Fruit fly (Drosophila melanogaster) whole organism, embryonic: Measurements from ENCODE around the gene CG4452.
A peak's percentile ranks its signal among the peaks of the same experiment; 100 is the strongest.

Experiments
- Aef1 ChIP-seq: fragments of 200-800 bp; sonication (Bioruptor generic); IDR thresholded peaks from 3 replicates; pipeline ENCODE4 v1.3.6; 2022; ENCODE audit warnings: missing biosample characterization, missing genetic modification characterization
- Atf6 ChIP-seq: fragments of 200-800 bp; sonication (Bioruptor generic); IDR thresholded peaks from 2 replicates; pipeline ENCODE4 v1.3.6; 2022; ENCODE audit warnings: missing biosample characterization, missing genetic modification characterization
- B-H1 ChIP-seq: fragments of 200-800 bp; sonication (Bioruptor generic); IDR thresholded peaks from 3 replicates; pipeline ENCODE4 v1.3.6; 2022; ENCODE audit warnings: missing biosample characterization, missing genetic modification characterization
- Bgb ChIP-seq: fragments of 200-800 bp; sonication (Bioruptor generic); IDR thresholded peaks from 2 replicates; pipeline ENCODE4 v1.3.6; 2022; ENCODE audit warnings: missing biosample characterization, missing genetic modification characterization; ENCODE audit not compliant: partially characterized antibody
- C15 ChIP-seq: fragments of 200-800 bp; sonication (Bioruptor generic); IDR thresholded peaks from 3 replicates; pipeline ENCODE4 v1.3.6; 2022; ENCODE audit warnings: missing biosample characterization, missing genetic modification characterization
- CG10209 ChIP-seq: fragments of 200-800 bp; sonication (Bioruptor generic); optimal IDR thresholded peaks from 3 replicates; lab custom pipeline; 2017; ENCODE audit warnings: missing biosample characterization, mild to moderate bottlenecking, missing genetic modification characterization, missing genetic modification reagents
- CG10565 ChIP-seq: fragments of 200-800 bp; sonication (Bioruptor generic); optimal IDR thresholded peaks from 3 replicates; lab custom pipeline; 2016; ENCODE audit warnings: missing biosample characterization, mild to moderate bottlenecking, missing genetic modification characterization
- CG11247 ChIP-seq: fragments of 200-800 bp; sonication (Bioruptor generic); IDR thresholded peaks from 2 replicates; pipeline ENCODE4 v1.3.6; 2022; ENCODE audit warnings: missing biosample characterization, missing genetic modification characterization
- CG15073 ChIP-seq: fragments of 200-800 bp; sonication (Bioruptor generic); optimal IDR thresholded peaks from 2 replicates; lab custom pipeline; 2016; ENCODE audit warnings: missing biosample characterization, missing genetic modification characterization
- CG17829 ChIP-seq: fragments of 200-800 bp; optimal IDR thresholded peaks from 2 replicates; lab custom pipeline; 2019; ENCODE audit warnings: missing biosample characterization, mild to moderate bottlenecking, missing genetic modification characterization, moderate library complexity
- CG18764 ChIP-seq: fragments of 200-800 bp; sonication (Bioruptor generic); optimal IDR thresholded peaks from 3 replicates; lab custom pipeline; 2016; ENCODE audit warnings: missing biosample characterization, missing genetic modification characterization
- CG30020 ChIP-seq: fragments of 200-800 bp; optimal IDR thresholded peaks from 2 replicates; lab custom pipeline; 2019; ENCODE audit warnings: missing biosample characterization, mild to moderate bottlenecking, missing genetic modification characterization, moderate library complexity
- CG3163 ChIP-seq: fragments of 200-800 bp; sonication (Bioruptor generic); optimal IDR thresholded peaks from 3 replicates; lab custom pipeline; 2016; ENCODE audit warnings: missing biosample characterization, missing genetic modification characterization
- CG3281 ChIP-seq: fragments of 200-800 bp; sonication (Bioruptor generic); optimal IDR thresholded peaks from 3 replicates; lab custom pipeline; 2017; ENCODE audit warnings: missing biosample characterization, mild to moderate bottlenecking, missing genetic modification characterization
- CG8944 ChIP-seq: fragments of 200-800 bp; sonication (Bioruptor generic); optimal IDR thresholded peaks from 3 replicates; lab custom pipeline; 2016; ENCODE audit warnings: missing biosample characterization, missing genetic modification characterization
- CG9437 ChIP-seq: fragments of 200-800 bp; sonication (Bioruptor generic); optimal IDR thresholded peaks from 2 replicates; lab custom pipeline; 2018; ENCODE audit warnings: missing biosample characterization, mild to moderate bottlenecking, missing genetic modification characterization
- CoRest ChIP-seq: fragments of 200-800 bp; sonication (Bioruptor generic); optimal IDR thresholded peaks from 3 replicates; lab custom pipeline; 2018; ENCODE audit warnings: missing biosample characterization, mild to moderate bottlenecking, missing genetic modification characterization, moderate library complexity
- Deaf1 ChIP-seq: fragments of 200-800 bp; optimal IDR thresholded peaks from 3 replicates; lab custom pipeline; 2019; ENCODE audit warnings: missing biosample characterization, mild to moderate bottlenecking, missing genetic modification characterization, moderate library complexity
- Dek ChIP-seq: fragments of 200-800 bp; sonication (Bioruptor generic); optimal IDR thresholded peaks from 3 replicates; lab custom pipeline; 2019; ENCODE audit warnings: missing biosample characterization, mild to moderate bottlenecking, missing genetic modification characterization, moderate library complexity
- Ets65A ChIP-seq: fragments of 200-800 bp; sonication (Bioruptor generic); peaks from one replicate; lab custom pipeline; 2016; ENCODE audit warnings: missing biosample characterization, missing genetic modification characterization
- Gug ChIP-seq: fragments of 200-800 bp; sonication (Bioruptor generic); IDR thresholded peaks from 4 replicates; pipeline ENCODE4 v1.3.6; 2022; ENCODE audit warnings: missing biosample characterization, missing genetic modification characterization
- HLH3B ChIP-seq: fragments of 200-800 bp; sonication (Bioruptor generic); IDR thresholded peaks from 2 replicates; pipeline ENCODE4 v1.3.6; 2022; ENCODE audit warnings: missing biosample characterization, missing genetic modification characterization
- HLH54F ChIP-seq: fragments of 200-800 bp; sonication (Bioruptor generic); optimal IDR thresholded peaks from 3 replicates; lab custom pipeline; 2016; ENCODE audit warnings: missing biosample characterization, missing genetic modification characterization
- HLHmδ ChIP-seq: fragments of 200-800 bp; sonication (Bioruptor generic); optimal IDR thresholded peaks from 2 replicates; lab custom pipeline; 2018; ENCODE audit warnings: missing biosample characterization, mild to moderate bottlenecking, missing genetic modification characterization, moderate library complexity
- Hand ChIP-seq: fragments of 200-800 bp; sonication (Bioruptor generic); optimal IDR thresholded peaks from 2 replicates; lab custom pipeline; 2017; ENCODE audit warnings: mild to moderate bottlenecking, missing biosample characterization, missing genetic modification reagents, missing genetic modification characterization
- Hr3 ChIP-seq: fragments of 200-800 bp; sonication (Bioruptor generic); optimal IDR thresholded peaks from 3 replicates; lab custom pipeline; 2016; ENCODE audit warnings: missing biosample characterization, missing genetic modification characterization
- MBD-R2 ChIP-seq: fragments of 200-800 bp; sonication (Bioruptor generic); IDR thresholded peaks from 2 replicates; pipeline ENCODE4 v1.3.6; 2022; ENCODE audit warnings: missing biosample characterization, missing genetic modification characterization
- Med ChIP-seq: fragments of 200-800 bp; sonication (Bioruptor generic); peaks from one replicate; lab custom pipeline; 2016; ENCODE audit warnings: missing biosample characterization, missing genetic modification characterization, mild to moderate bottlenecking, inconsistent platforms, moderate library complexity
- Pdp1 ChIP-seq, 2 experiments: fragments of 200-800 bp; sonication (Bioruptor generic); optimal IDR thresholded peaks; 3 replicates each; lab custom pipeline; 2016; ENCODE audit warnings: missing biosample characterization in 2 of 2, missing genetic modification characterization in 2 of 2, mild to moderate bottlenecking in 1 of 2, moderate library complexity in 1 of 2
- Six4 ChIP-seq: fragments of 200-800 bp; sonication (Bioruptor generic); optimal IDR thresholded peaks from 2 replicates; lab custom pipeline; 2016; ENCODE audit warnings: missing biosample characterization, missing genetic modification characterization
- Sry-δ ChIP-seq: fragments of 200-800 bp; sonication (Bioruptor generic); optimal IDR thresholded peaks from 2 replicates; lab custom pipeline; 2016; ENCODE audit warnings: missing biosample characterization, missing genetic modification characterization
- bab2 ChIP-seq: fragments of 200-800 bp; sonication (Bioruptor generic); optimal IDR thresholded peaks from 2 replicates; lab custom pipeline; 2016; ENCODE audit warnings: missing biosample characterization, missing genetic modification characterization
- bbx ChIP-seq: fragments of 200-800 bp; sonication (Bioruptor generic); IDR thresholded peaks from 2 replicates; pipeline ENCODE4 v1.3.6; 2022; ENCODE audit warnings: missing biosample characterization, missing genetic modification characterization; ENCODE audit not compliant: partially characterized antibody
- bsh ChIP-seq, 2 experiments: fragments of 200-800 bp; sonication (Bioruptor generic); optimal IDR thresholded peaks; 2 replicates each; lab custom pipeline; 2017 to 2018; ENCODE audit warnings: mild to moderate bottlenecking in 2 of 2, missing biosample characterization in 2 of 2, missing genetic modification characterization in 2 of 2, moderate library complexity in 1 of 2
- fd64A ChIP-seq: fragments of 200-800 bp; sonication (Bioruptor generic); optimal IDR thresholded peaks from 3 replicates; lab custom pipeline; 2018; ENCODE audit warnings: missing biosample characterization, mild to moderate bottlenecking, missing genetic modification characterization
- grn ChIP-seq: fragments of 200-800 bp; sonication (Bioruptor generic); optimal IDR thresholded peaks from 3 replicates; lab custom pipeline; 2017; ENCODE audit warnings: missing biosample characterization, missing genetic modification characterization
- hkb ChIP-seq, 2 experiments: fragments of 200-800 bp in 1 of 2; fragments of >200 bp in 1 of 2; sonication (Bioruptor generic) in 1 of 2; IDR thresholded peaks in 1 of 2; optimal IDR thresholded peaks in 1 of 2; 2 replicates each; pipeline versions ENCODE4 v1.3.6 to Lab custom; 2017 to 2022; ENCODE audit warnings: missing biosample characterization in 1 of 2, missing genetic modification characterization in 1 of 2
- hth ChIP-seq: fragments of >200 bp; optimal IDR thresholded peaks from 2 replicates; lab custom pipeline; 2017; ENCODE audit warnings: inconsistent platforms
- jumu ChIP-seq: fragments of 200-800 bp; sonication (Bioruptor generic); optimal IDR thresholded peaks from 3 replicates; lab custom pipeline; 2016; ENCODE audit warnings: missing biosample characterization, missing genetic modification characterization
- mld ChIP-seq: fragments of 200-800 bp; sonication (Bioruptor generic); IDR thresholded peaks from 3 replicates; pipeline ENCODE4 v1.3.6; 2022; ENCODE audit warnings: missing biosample characterization, missing genetic modification characterization; ENCODE audit not compliant: partially characterized antibody
- otp ChIP-seq: fragments of 200-800 bp; sonication (Bioruptor generic); IDR thresholded peaks from 3 replicates; pipeline ENCODE4, ENCODE4 v1.3.6; 2022; ENCODE audit warnings: missing biosample characterization, missing genetic modification characterization
- slbo ChIP-seq: fragments of 200-800 bp; sonication (Bioruptor generic); IDR thresholded peaks from 2 replicates; pipeline ENCODE4 v1.3.6; 2022; ENCODE audit warnings: missing biosample characterization, missing genetic modification characterization
- so ChIP-seq: fragments of 200-800 bp; sonication (Bioruptor generic); IDR thresholded peaks from 3 replicates; pipeline ENCODE4 v1.3.6; 2022; ENCODE audit warnings: missing biosample characterization, missing genetic modification characterization
- tap ChIP-seq: fragments of 200-800 bp; optimal IDR thresholded peaks from 3 replicates; lab custom pipeline; 2019; ENCODE audit warnings: missing biosample characterization, mild to moderate bottlenecking, missing genetic modification characterization, moderate library complexity
- tgo ChIP-seq: fragments of 200-800 bp; sonication (Bioruptor generic); IDR thresholded peaks from 3 replicates; pipeline ENCODE4 v1.3.6; 2022; ENCODE audit warnings: missing biosample characterization, missing genetic modification characterization
- tup ChIP-seq: fragments of 200-800 bp; sonication (Bioruptor generic); optimal IDR thresholded peaks from 2 replicates; lab custom pipeline; 2016; ENCODE audit warnings: missing biosample characterization, mild to moderate bottlenecking, missing genetic modification characterization, moderate library complexity
- unc-4 ChIP-seq: fragments of 200-800 bp; sonication (Bioruptor generic); IDR thresholded peaks from 2 replicates; pipeline ENCODE4 v1.3.6; 2022; ENCODE audit warnings: missing biosample characterization, missing genetic modification characterization; ENCODE audit not compliant: partially characterized antibody
- yki ChIP-seq: fragments of >200 bp; optimal IDR thresholded peaks from 3 replicates; lab custom pipeline; 2018
- zf30C ChIP-seq: fragments of 200-800 bp; sonication (Bioruptor generic); optimal IDR thresholded peaks from 3 replicates; lab custom pipeline; 2018; ENCODE audit warnings: missing biosample characterization, mild to moderate bottlenecking, missing genetic modification characterization

CG4452 gene

DNA sequence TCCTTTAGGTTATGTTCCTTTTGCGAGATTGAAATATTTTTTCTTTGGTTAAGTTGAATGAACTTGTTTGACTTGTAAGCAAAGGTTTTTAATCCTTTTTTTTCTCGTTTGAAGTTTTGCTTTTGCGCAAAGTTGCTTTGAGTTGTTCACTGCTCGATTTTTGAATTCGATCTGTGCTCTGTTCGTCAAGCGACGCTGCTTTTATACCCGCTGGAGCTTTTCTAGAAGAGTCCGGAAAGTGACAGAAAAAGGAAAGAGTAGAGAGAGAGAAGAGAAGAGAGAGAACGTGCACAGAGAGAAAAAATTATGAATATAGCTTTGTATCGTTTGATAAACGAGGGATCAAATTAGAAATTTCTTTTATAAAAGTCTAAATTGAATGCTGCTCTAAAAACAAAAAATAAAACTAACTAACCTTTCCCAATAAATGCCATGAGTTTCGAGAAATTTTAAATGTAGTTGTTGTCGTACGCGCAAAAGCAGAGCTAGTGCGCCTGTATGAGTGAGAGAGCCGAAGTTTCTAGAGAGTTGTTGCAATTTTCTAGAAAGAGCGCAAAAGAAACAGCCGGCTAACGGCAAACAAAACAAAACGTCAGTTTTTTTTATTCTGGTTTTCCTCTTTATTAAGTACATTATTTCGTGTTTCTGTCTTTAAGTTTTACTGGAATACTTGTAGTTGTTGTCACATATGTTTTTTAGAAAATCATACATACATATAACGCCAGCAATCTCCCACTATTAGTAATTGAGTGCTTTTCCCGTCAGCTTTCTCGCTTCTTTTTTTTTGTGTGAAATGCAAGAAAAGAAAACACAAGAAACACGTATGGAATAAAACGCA lies 10.2 kb downstream of the CG4452 start, which contains the start of gene Hsp26 (continued):
- TF ChIP-seq Med (GFP tag; lab: Kevin White, UChicago) (peak; percentile 98), B-H1 (GFP tag; lab: Robert Waterston, UW) (peak; percentile 69), Aef1 (GFP tag; lab: Robert Waterston, UW) (peak; percentile 77), fd64A (GFP tag; lab: Kevin White, UChicago) (no peak), Hand (GFP tag; lab: Kevin White, UChicago) (peak; percentile 87), bab2 (peak; percentile 83), Hr3 (GFP tag; lab: Kevin White, UChicago) (peak; percentile 80), bsh (GFP tag; optimal IDR thresholded peaks at IDR 0.05; lab: Kevin White, UChicago) (peak; percentile 74 to 93), C15 (peak; percentile 54; the same call in 1 of the 3 replicates), jumu (GFP tag; lab: Kevin White, UChicago) (peak; percentile 74), CG15073 (GFP tag; lab: Kevin White, UChicago) (peak; percentile 24), MBD-R2 (peak; percentile 42; the same call in 1 of the 2 replicates), CG30020 (tag; lab: Kevin White, UChicago) (peak; percentile 46), CG18764 (GFP tag; lab: Kevin White, UChicago) (peak; percentile 66), Sry-δ (GFP tag; lab: Kevin White, UChicago) (peak; percentile 24), CG9437 (GFP tag; lab: Kevin White, UChicago) (peak; percentile 74), HLHmδ (GFP tag; lab: Kevin White, UChicago) (no peak), HLH3B (peak; percentile 89), CG11247 (peak; percentile 62), hth (lab: Kevin White, UChicago) (no peak), grn (GFP tag; lab: Kevin White, UChicago) (peak; percentile 18), HLH54F (GFP tag; lab: Kevin White, UChicago) (peak; percentile 82), tup (peak; percentile 45), hkb (optimal IDR thresholded peaks at IDR 0.05; lab: Kevin White, UChicago) (no peak), hkb (GFP tag; IDR thresholded peaks at IDR 0.05; lab: Robert Waterston, UW) (peak; percentile 94), otp (GFP tag; lab: Robert Waterston, UW) (peak; percentile 75; the same call in 2 of the 3 replicates), CG10209 (peak; percentile 80), Deaf1 (tag; lab: Kevin White, UChicago) (peak; percentile 71), so (GFP tag; lab: Robert Waterston, UW) (peak; percentile 92), slbo (GFP tag; lab: Robert Waterston, UW) (peak; percentile 85), CoRest (peak; percentile 81), CG3163 (GFP tag; lab: Kevin White, UChicago) (peak; percentile 96), mld (GFP tag; lab: Robert Waterston, UW) (no peak), zf30C (peak; percentile 90), Six4 (GFP tag; lab: Kevin White, UChicago) (peak; percentile 69), Dek (tag; lab: Kevin White, UChicago) (peak; percentile 70), tgo (GFP tag; lab: Robert Waterston, UW) (peak; percentile 82), Atf6 (GFP tag; lab: Robert Waterston, UW) (peak; percentile 92), Gug (GFP tag; lab: Robert Waterston, UW) (peak; percentile 43; the same call in 2 of the 4 replicates), Bgb (GFP tag; lab: Robert Waterston, UW) (no peak; the same call in 1 of the 2 replicates), unc-4 (0 out of 2 replicates have a peak, but pooled peaks have one; percentile 17), tap (peak; percentile 71), yki (lab: Kevin White, UChicago) (peak; percentile 10), CG10565 (GFP tag; lab: Kevin White, UChicago) (no peak), CG17829 (peak; percentile 89), Ets65A (peak; percentile 91), CG3281 (GFP tag; lab: Kevin White, UChicago) (peak; percentile 84), CG8944 (GFP tag; lab: Kevin White, UChicago) (peak; percentile 82), Pdp1 (GFP tag; optimal IDR thresholded peaks at IDR 0.05; lab: Kevin White, UChicago) (peak; percentile 75 to 82), bbx (GFP tag; lab: Robert Waterston, UW) (no peak; the same call in 1 of the 2 replicates)
